Fruit fly (Drosophila melanogaster): ENCODE results near the gene Top2.

Gene Top2

dm6 chr2L:19414233-19414749 lies 39.0 kb downstream of the Top2 start:
- no peak for TF ChIP-seq Pif1A (GFP tag; optimal IDR thresholded peaks at IDR 0.05)
- TF ChIP-seq CG13204 (GFP tag; optimal IDR thresholded peaks at IDR 0.05), result peak; percentile 10
- TF ChIP-seq CG8301 (tag; optimal IDR thresholded peaks at IDR 0.05), result no peak
- TF ChIP-seq CG12605 (GFP tag; IDR thresholded peaks at IDR 0.05), result 0 out of 2 replicates have a peak, but pooled peaks have one; percentile 31
- peak; percentile 47; the same call in 1 of the 2 replicates for TF ChIP-seq CG32121 (GFP tag; IDR thresholded peaks at IDR 0.05)
- no peak for TF ChIP-seq CG9948 (tag; optimal IDR thresholded peaks at IDR 0.05)
- TF ChIP-seq CG4496 (GFP tag; IDR thresholded peaks at IDR 0.05), result peak; percentile 15; the same call in 1 of the 3 replicates

- TF ChIP-seq D1 (tag; optimal IDR thresholded peaks at IDR 0.05), result no peak
- no peak for TF ChIP-seq Pif1B (GFP tag; optimal IDR thresholded peaks at IDR 0.05)
- TF ChIP-seq CG14655 (GFP tag; optimal IDR thresholded peaks at IDR 0.05), result no peak
- no peak for TF ChIP-seq Ets98B (GFP tag; IDR thresholded peaks at IDR 0.05)
- no peak for TF ChIP-seq CG8159 (tag; optimal IDR thresholded peaks at IDR 0.05)
- TF ChIP-seq CG32121 (GFP tag; IDR thresholded peaks at IDR 0.05), result no peak
- no peak for TF ChIP-seq Pif1A (GFP tag; optimal IDR thresholded peaks at IDR 0.05)
- no peak for TF ChIP-seq Snoo (tag; optimal IDR thresholded peaks at IDR 0.05)
- no peak for TF ChIP-seq gl (tag; optimal IDR thresholded peaks at IDR 0.05)
- TF ChIP-seq CG10348 (GFP tag; IDR thresholded peaks at IDR 0.05), result no peak
- no peak for TF ChIP-seq CG13204 (GFP tag; optimal IDR thresholded peaks at IDR 0.05)
- TF ChIP-seq CG8301 (tag; optimal IDR thresholded peaks at IDR 0.05), result no peak
- TF ChIP-seq CG17806 (tag; optimal IDR thresholded peaks at IDR 0.05), result no peak
- TF ChIP-seq rn (GFP tag; IDR thresholded peaks at IDR 0.05), result no peak
- TF ChIP-seq CG34367 (tag; optimal IDR thresholded peaks at IDR 0.05), result no peak
Observed at dm6 chr2L:19413118-19413893, 40.0 kb downstream of the Top2 start.

dm6 chr2L:19411966-19412365 lies 41.3 kb downstream of the Top2 start:
- no peak for TF ChIP-seq CG12605 (GFP tag; IDR thresholded peaks at IDR 0.05)
- TF ChIP-seq Pif1A (GFP tag; optimal IDR thresholded peaks at IDR 0.05), result no peak
- no peak for TF ChIP-seq Snoo (tag; optimal IDR thresholded peaks at IDR 0.05)
- no peak for TF ChIP-seq Ets98B (GFP tag; IDR thresholded peaks at IDR 0.05)

- TF ChIP-seq Pif1B (GFP tag; optimal IDR thresholded peaks at IDR 0.05), result no peak
- no peak for TF ChIP-seq CG17806 (tag; optimal IDR thresholded peaks at IDR 0.05)
- no peak for TF ChIP-seq CG9948 (tag; optimal IDR thresholded peaks at IDR 0.05)
- no peak for TF ChIP-seq Snoo (tag; optimal IDR thresholded peaks at IDR 0.05)
- TF ChIP-seq CG4496 (GFP tag; IDR thresholded peaks at IDR 0.05), result no peak
- no peak for TF ChIP-seq CG10348 (GFP tag; IDR thresholded peaks at IDR 0.05)
- TF ChIP-seq EcR (GFP tag; optimal IDR thresholded peaks at IDR 0.05), result no peak
- no peak for TF ChIP-seq rn (GFP tag; IDR thresholded peaks at IDR 0.05)
- no peak for TF ChIP-seq CG34367 (tag; optimal IDR thresholded peaks at IDR 0.05)
- TF ChIP-seq Ets98B (GFP tag; IDR thresholded peaks at IDR 0.05), result no peak
- no peak for TF ChIP-seq CG8159 (tag; optimal IDR thresholded peaks at IDR 0.05)
- TF ChIP-seq CG8301 (tag; optimal IDR thresholded peaks at IDR 0.05), result no peak
- no peak for TF ChIP-seq Pif1A (GFP tag; optimal IDR thresholded peaks at IDR 0.05)
- no peak for TF ChIP-seq gl (tag; optimal IDR thresholded peaks at IDR 0.05)
- TF ChIP-seq CG32121 (GFP tag; IDR thresholded peaks at IDR 0.05), result no peak
- TF ChIP-seq CG15710 (tag; optimal IDR thresholded peaks at IDR 0.05), result no peak
- TF ChIP-seq D1 (tag; optimal IDR thresholded peaks at IDR 0.05), result no peak
- no peak for TF ChIP-seq CG12605 (GFP tag; IDR thresholded peaks at IDR 0.05)
- TF ChIP-seq fd96Ca (GFP tag; IDR thresholded peaks at IDR 0.05), result no peak
- no peak for TF ChIP-seq CG13204 (GFP tag; optimal IDR thresholded peaks at IDR 0.05)
Observed at dm6 chr2L:19406419-19406818, 46.9 kb downstream of the Top2 start.

dm6 chr2L:19405685-19406357 lies 47.5 kb downstream of the Top2 start:
- TF ChIP-seq rn (GFP tag; IDR thresholded peaks at IDR 0.05) (no peak), Ets98B (GFP tag; IDR thresholded peaks at IDR 0.05) (no peak), CG8301 (tag; optimal IDR thresholded peaks at IDR 0.05) (no peak), CG10348 (GFP tag; IDR thresholded peaks at IDR 0.05) (no peak), CG17806 (tag; optimal IDR thresholded peaks at IDR 0.05) (no peak), CG8159 (tag; optimal IDR thresholded peaks at IDR 0.05) (no peak), CG13204 (GFP tag; optimal IDR thresholded peaks at IDR 0.05) (no peak), CG9948 (tag; optimal IDR thresholded peaks at IDR 0.05) (no peak), Pif1B (GFP tag; optimal IDR thresholded peaks at IDR 0.05) (no peak), CG14655 (GFP tag; optimal IDR thresholded peaks at IDR 0.05) (no peak), Pif1A (GFP tag; optimal IDR thresholded peaks at IDR 0.05) (no peak), CG34367 (tag; optimal IDR thresholded peaks at IDR 0.05) (no peak), EcR (GFP tag; optimal IDR thresholded peaks at IDR 0.05) (no peak), D1 (tag; optimal IDR thresholded peaks at IDR 0.05) (no peak)

dm6 chr2L:19404804-19405203 lies 48.5 kb downstream of the Top2 start:
- TF ChIP-seq rn (GFP tag; IDR thresholded peaks at IDR 0.05), result no peak
- TF ChIP-seq CG32121 (GFP tag; IDR thresholded peaks at IDR 0.05), result 0 out of 2 replicates have a peak, but pooled peaks have one; percentile 39

All from whole organism, pupa.